Worm (Caenorhabditis elegans): Measurements from ENCODE around the gene ZK616.65.

DNA sequence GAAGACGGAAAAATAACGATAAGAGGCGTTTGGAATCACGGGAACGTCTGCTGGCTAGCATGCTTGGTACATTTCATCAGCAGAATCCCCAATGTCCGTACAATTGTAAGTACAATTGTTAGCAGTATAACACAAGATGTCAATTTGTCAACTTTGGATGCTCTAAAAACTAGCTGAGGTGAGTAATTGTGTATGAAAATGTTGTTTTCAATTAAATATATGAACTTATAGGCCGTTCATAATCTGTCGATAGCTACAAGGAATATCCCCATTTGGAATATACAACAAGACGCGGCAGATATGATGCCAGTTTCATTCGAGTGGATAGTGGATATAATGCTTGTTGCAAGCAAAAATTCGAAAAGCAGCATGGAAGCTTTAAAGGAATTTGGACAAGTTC, 26.0 kb downstream of the ZK616.65 start, which contains the start of gene F41H10.12:
- TF ChIP-seq him-1 (tag; optimal IDR thresholded peaks at IDR 0.05) (no peak), dao-5 (tag; optimal IDR thresholded peaks at IDR 0.05) (no peak)
